Fruit fly (Drosophila melanogaster): ENCODE results near the gene CG42526.
A peak's percentile ranks its signal among the peaks of the same experiment; 100 is the strongest.

dm6 chr3L:9426656-9427294 lies 8.4 kb downstream of the CG42526 start, which contains the start of the genes Atat and Shc:
- TF ChIP-seq CG10267 (tag; optimal IDR thresholded peaks at IDR 0.05) (peak; percentile 92), dan (GFP tag; IDR thresholded peaks at IDR 0.05) (peak; percentile 99), Nf-YB (GFP tag; optimal IDR thresholded peaks at IDR 0.05) (peak; percentile 87), slbo (GFP tag; IDR thresholded peaks at IDR 0.05) (peak; percentile 100), CG13775 (GFP tag; optimal IDR thresholded peaks at IDR 0.05) (peak; percentile 99)
